Worm (Caenorhabditis elegans) whole organism, midembryonic: ENCODE data around the gene F20B6.9.

Source experiments
- T22C8.4 ChIP-seq: fragments of 200-800 bp; sonication (Bioruptor generic); IDR thresholded peaks from 2 replicates; pipeline ENCODE4 v1.3.6; 2022; ENCODE audit warnings: missing genetic modification characterization, missing compliant biosample characterization
- klf-2 ChIP-seq: fragments of 200-800 bp; sonication (Bioruptor generic); conservative IDR thresholded peaks from 2 replicates; pipeline ENCODE4 v1.3.6; 2022; ENCODE audit warnings: missing genetic modification reagents, missing genetic modification characterization, missing compliant biosample characterization

DNA sequence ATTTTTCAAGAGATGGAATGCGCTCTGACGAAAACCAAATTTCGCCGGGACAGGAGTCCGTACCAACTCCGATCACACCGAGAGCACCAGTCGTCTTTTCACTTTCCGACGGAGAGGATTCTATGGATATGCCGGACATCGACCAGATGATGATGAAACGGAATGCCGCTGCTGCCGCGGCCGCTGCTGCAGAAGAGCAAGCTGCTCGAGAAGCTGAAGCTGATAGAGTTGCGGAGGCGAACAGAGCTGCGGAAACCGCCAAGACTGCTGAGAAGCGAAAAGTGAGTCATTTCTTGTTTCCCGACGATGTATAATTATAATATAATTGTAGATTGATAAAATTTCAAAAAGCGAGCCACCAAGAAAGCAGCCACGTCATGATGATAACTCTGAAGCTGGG is 48.1 kb upstream of the F20B6.9 start:
- TF ChIP-seq klf-2 (GFP tag; lab: Robert Waterston, UW): no peak
- TF ChIP-seq T22C8.4 (GFP tag; lab: Robert Waterston, UW): no peak
